Worm (Caenorhabditis elegans) whole organism, L1 larva: ENCODE data around the gene ark-1.

Experiments
- C04F5.9 ChIP-seq: sonication (generic microtip); optimal IDR thresholded peaks from 2 replicates; lab custom pipeline; 2016; ENCODE audit warnings: missing genetic modification characterization, missing compliant biosample characterization
- C16A3.4 ChIP-seq: fragments of 150-350 bp; optimal IDR thresholded peaks from 2 replicates; lab custom pipeline; 2014; ENCODE audit warnings: missing biosample characterization, missing genetic modification characterization
- C34B4.2 ChIP-seq: sonication (generic microtip); optimal IDR thresholded peaks from 2 replicates; lab custom pipeline; 2017; ENCODE audit warnings: mild to moderate bottlenecking, missing genetic modification characterization, missing compliant biosample characterization
- F16B12.6 ChIP-seq: fragments of 150-350 bp; optimal IDR thresholded peaks from 2 replicates; lab custom pipeline; 2014; ENCODE audit warnings: missing biosample characterization, missing genetic modification characterization
- Y116A8C.19 ChIP-seq: sonication (generic microtip); optimal IDR thresholded peaks from 2 replicates; lab custom pipeline; 2016; ENCODE audit warnings: missing compliant biosample characterization, missing genetic modification characterization, borderline replicate concordance
- alr-1 ChIP-seq: fragments of 200-800 bp; sonication (Bioruptor generic); optimal IDR thresholded peaks from 2 replicates; lab custom pipeline; 2018; ENCODE audit warnings: borderline replicate concordance, mild to moderate bottlenecking, missing genetic modification characterization, missing compliant biosample characterization
- aly-2 ChIP-seq: fragments of 150-350 bp; optimal IDR thresholded peaks from 2 replicates; lab custom pipeline; 2014; ENCODE audit warnings: missing biosample characterization, missing genetic modification characterization
- ama-1 ChIP-seq: fragments of 150-350 bp; optimal IDR thresholded peaks from 2 replicates; lab custom pipeline; 2014
- ceh-63 ChIP-seq: fragments of 200-800 bp; sonication (Bioruptor generic); optimal IDR thresholded peaks from 2 replicates; lab custom pipeline; 2018; ENCODE audit warnings: mild to moderate bottlenecking, missing genetic modification characterization, missing compliant biosample characterization
- ceh-82 ChIP-seq, 3 experiments: fragments of 150-350 bp in 1 of 3; sonication (generic microtip) in 2 of 3; optimal IDR thresholded peaks; 2 replicates each; lab custom pipeline; 2014 to 2017; ENCODE audit warnings: missing biosample characterization in 3 of 3, missing genetic modification characterization in 3 of 3
- ceh-88 ChIP-seq: fragments of 200-800 bp; sonication (Bioruptor generic); IDR thresholded peaks from 2 replicates; pipeline ENCODE4 v1.3.6; 2022; ENCODE audit warnings: missing genetic modification characterization, missing compliant biosample characterization
- ceh-90 ChIP-seq: sonication (generic microtip); optimal IDR thresholded peaks from 2 replicates; lab custom pipeline; 2016; ENCODE audit warnings: missing genetic modification characterization, missing compliant biosample characterization
- dsc-1 ChIP-seq: sonication (generic microtip); optimal IDR thresholded peaks from 2 replicates; lab custom pipeline; 2016; ENCODE audit warnings: mild to moderate bottlenecking, missing genetic modification characterization, missing compliant biosample characterization
- efl-1 ChIP-seq, 4 experiments: fragments of 150-350 bp; optimal IDR thresholded peaks in 3 of 4; peaks in 1 of 4; 1 replicate in 1 of 4; 2 replicates in 3 of 4; lab custom pipeline; 2014; ENCODE audit warnings: missing biosample characterization in 2 of 4, missing genetic modification characterization in 2 of 4, missing genetic modification reagents in 2 of 4
- egl-27 ChIP-seq, 2 experiments: fragments of 150-350 bp in 1 of 2; sonication (generic microtip); optimal IDR thresholded peaks; 3 replicates each; lab custom pipeline; 2017 to 2018; ENCODE audit warnings: missing biosample characterization in 2 of 2, missing genetic modification characterization in 2 of 2, missing genetic modification reagents in 2 of 2
- elt-2 ChIP-seq: sonication (generic microtip); optimal IDR thresholded peaks from 2 replicates; lab custom pipeline; 2016; ENCODE audit warnings: missing genetic modification characterization, mild to moderate bottlenecking, inconsistent platforms, missing compliant biosample characterization, missing genetic modification reagents
- elt-3 ChIP-seq, 6 experiments: fragments of 150-350 bp in 1 of 6; sonication (generic microtip); optimal IDR thresholded peaks; 2 replicates each; lab custom pipeline; 2017 to 2018; ENCODE audit warnings: missing biosample characterization in 6 of 6, missing genetic modification characterization in 6 of 6, inconsistent platforms in 1 of 6
- fkh-4 ChIP-seq: sonication (generic microtip); optimal IDR thresholded peaks from 2 replicates; lab custom pipeline; 2016; ENCODE audit warnings: missing compliant biosample characterization, missing genetic modification characterization, borderline replicate concordance
- fkh-8 ChIP-seq: sonication (generic microtip); optimal IDR thresholded peaks from 2 replicates; lab custom pipeline; 2016; ENCODE audit warnings: mild to moderate bottlenecking, missing genetic modification characterization, missing compliant biosample characterization
- fos-1 ChIP-seq: fragments of 150-350 bp; optimal IDR thresholded peaks from 2 replicates; lab custom pipeline; 2014; ENCODE audit warnings: missing biosample characterization, missing genetic modification characterization
- grh-1 ChIP-seq: fragments of 200-800 bp; sonication (Bioruptor generic); IDR thresholded peaks from 2 replicates; pipeline ENCODE4 v1.3.6; 2022; ENCODE audit warnings: missing genetic modification reagents, missing genetic modification characterization, missing compliant biosample characterization
- hlh-17 ChIP-seq: fragments of 200-800 bp; sonication (Bioruptor generic); optimal IDR thresholded peaks from 2 replicates; lab custom pipeline; 2018; ENCODE audit warnings: missing genetic modification characterization, mild to moderate bottlenecking, missing compliant biosample characterization, moderate library complexity, borderline replicate concordance
- hpl-2 ChIP-seq: fragments of 150-350 bp; optimal IDR thresholded peaks from 2 replicates; lab custom pipeline; 2014; ENCODE audit warnings: missing biosample characterization, missing genetic modification reagents, missing genetic modification characterization
- irx-1 ChIP-seq: sonication (generic microtip); optimal IDR thresholded peaks from 2 replicates; lab custom pipeline; 2016; ENCODE audit warnings: missing genetic modification characterization, missing compliant biosample characterization
- isw-1 ChIP-seq: fragments of 200-800 bp; sonication (Bioruptor generic); IDR thresholded peaks from 2 replicates; pipeline ENCODE4 v1.3.6; 2022; ENCODE audit warnings: missing genetic modification characterization, missing compliant biosample characterization
- jun-1 ChIP-seq: fragments of 150-350 bp; optimal IDR thresholded peaks from 2 replicates; lab custom pipeline; 2014; ENCODE audit warnings: missing biosample characterization, missing genetic modification reagents, missing genetic modification characterization
- lin-13 ChIP-seq: fragments of 150-350 bp; optimal IDR thresholded peaks from 2 replicates; lab custom pipeline; 2014; ENCODE audit warnings: missing biosample characterization, missing genetic modification reagents, missing genetic modification characterization
- lin-14 ChIP-seq: fragments of 200-800 bp; sonication (Bioruptor generic); optimal IDR thresholded peaks from 2 replicates; lab custom pipeline; 2018; ENCODE audit warnings: mild to moderate bottlenecking, missing genetic modification characterization, moderate library complexity, missing compliant biosample characterization
- lin-35 ChIP-seq, 2 experiments: fragments of 150-350 bp; optimal IDR thresholded peaks; 2 replicates each; lab custom pipeline; 2014; ENCODE audit warnings: missing biosample characterization in 2 of 2, missing genetic modification characterization in 2 of 2, missing genetic modification reagents in 2 of 2
- lin-39 ChIP-seq: fragments of 150-350 bp; optimal IDR thresholded peaks from 2 replicates; lab custom pipeline; 2014; ENCODE audit warnings: missing biosample characterization, missing genetic modification reagents, missing genetic modification characterization
- mdl-1 ChIP-seq, 2 experiments: fragments of 150-350 bp; optimal IDR thresholded peaks; 2 replicates each; lab custom pipeline; 2014 to 2017; ENCODE audit warnings: missing biosample characterization in 2 of 2, missing genetic modification characterization in 2 of 2, inconsistent platforms in 1 of 2
- mef-2 ChIP-seq: fragments of 150-350 bp; optimal IDR thresholded peaks from 2 replicates; lab custom pipeline; 2014; ENCODE audit warnings: missing biosample characterization, missing genetic modification characterization
- mep-1 ChIP-seq: fragments of 150-350 bp; optimal IDR thresholded peaks from 2 replicates; lab custom pipeline; 2014; ENCODE audit warnings: missing biosample characterization, missing genetic modification characterization
- nhr-237 ChIP-seq: fragments of 150-350 bp; optimal IDR thresholded peaks from 2 replicates; lab custom pipeline; 2014; ENCODE audit warnings: missing biosample characterization, missing genetic modification characterization
- nhr-76 ChIP-seq: sonication (generic microtip); optimal IDR thresholded peaks from 2 replicates; lab custom pipeline; 2017; ENCODE audit warnings: missing biosample characterization, missing genetic modification characterization
- nhr-85 ChIP-seq: sonication (generic microtip); peaks from one replicate; lab custom pipeline; 2016; ENCODE audit warnings: missing genetic modification characterization, inconsistent platforms, missing compliant biosample characterization
- nhr-90 ChIP-seq: sonication (generic microtip); optimal IDR thresholded peaks from 2 replicates; lab custom pipeline; 2016; ENCODE audit warnings: mild to moderate bottlenecking, missing genetic modification characterization, missing compliant biosample characterization; ENCODE audit not compliant: poor library complexity
- pag-3 ChIP-seq: sonication (generic microtip); optimal IDR thresholded peaks from 2 replicates; lab custom pipeline; 2017; ENCODE audit warnings: missing genetic modification characterization, mild to moderate bottlenecking, missing compliant biosample characterization, antibody characterized with exemption, borderline replicate concordance; ENCODE audit not compliant: insufficient read depth
- rnt-1 ChIP-seq: sonication (generic microtip); optimal IDR thresholded peaks from 2 replicates; lab custom pipeline; 2016; ENCODE audit warnings: mild to moderate bottlenecking, missing genetic modification characterization, moderate library complexity, missing compliant biosample characterization
- snpc-4 ChIP-seq: fragments of 150-350 bp; optimal IDR thresholded peaks from 2 replicates; lab custom pipeline; 2014; ENCODE audit warnings: missing biosample characterization, missing genetic modification characterization
- snu-23 ChIP-seq: sonication (generic microtip); optimal IDR thresholded peaks from 2 replicates; lab custom pipeline; 2016; ENCODE audit warnings: missing genetic modification characterization, missing compliant biosample characterization
- sox-4 ChIP-seq: sonication (generic microtip); optimal IDR thresholded peaks from 2 replicates; lab custom pipeline; 2016; ENCODE audit warnings: missing genetic modification characterization, missing compliant biosample characterization
- tbx-2 ChIP-seq: sonication (generic microtip); optimal IDR thresholded peaks from 2 replicates; lab custom pipeline; 2016; ENCODE audit warnings: missing genetic modification characterization, missing compliant biosample characterization
- tlp-1 ChIP-seq: fragments of 150-350 bp; optimal IDR thresholded peaks from 2 replicates; lab custom pipeline; 2014; ENCODE audit warnings: missing biosample characterization, missing genetic modification characterization
- unc-130 ChIP-seq: fragments of 150-350 bp; optimal IDR thresholded peaks from 2 replicates; lab custom pipeline; 2017; ENCODE audit warnings: missing biosample characterization, missing genetic modification characterization, inconsistent platforms
- vab-15 ChIP-seq: sonication (generic microtip); optimal IDR thresholded peaks from 2 replicates; lab custom pipeline; 2017; ENCODE audit warnings: missing genotype, mild to moderate bottlenecking, missing genetic modification characterization, missing compliant biosample characterization
- xbp-1 ChIP-seq: sonication (generic microtip); optimal IDR thresholded peaks from 2 replicates; lab custom pipeline; 2016; ENCODE audit warnings: missing genetic modification characterization, missing compliant biosample characterization

ark-1 gene

ce11 chrIV:12590373-12590772 lies 40.4 kb downstream of the ark-1 start, which contains the start of gene cul-6:
cul-6 (minus strand) TSS chrIV:12590451.
- no peak for TF ChIP-seq xbp-1
- TF ChIP-seq efl-1 (optimal IDR thresholded peaks at IDR 0.05; lab: Kevin White, UChicago) = no peak
- TF ChIP-seq efl-1 (GFP tag; optimal IDR thresholded peaks at IDR 0.05 in 1 of 2; lab: Kevin White, UChicago) = peak in 1 of 2 experiments; percentile 74
- TF ChIP-seq, all 84 proteins: peak for 1

ce11 chrIV:12585966-12586365 lies 44.9 kb downstream of the ark-1 start, which contains the start of gene K08E7.8:
K08E7.8 (minus strand) TSS chrIV:12586066.
- TF ChIP-seq mep-1 (tag; lab: Kevin White, UChicago) (no peak), rnt-1 (tag; lab: Kevin White, UChicago) (no peak), snu-23 (GFP tag; lab: Kevin White, UChicago) (no peak), mef-2 (tag; lab: Kevin White, UChicago) (no peak), alr-1 (tag; lab: Kevin White, UChicago) (no peak), nhr-237 (tag; lab: Kevin White, UChicago) (no peak), dsc-1 (tag; lab: Kevin White, UChicago) (no peak), lin-39 (no peak), snpc-4 (tag; lab: Kevin White, UChicago) (no peak), ceh-82 (tag; optimal IDR thresholded peaks at IDR 0.05; lab: Kevin White, UChicago) (no peak)
- TF ChIP-seq, all 84 proteins: peak for 0

- TF ChIP-seq C16A3.4 (tag; lab: Kevin White, UChicago) (no peak), vab-15 (tag; lab: Kevin White, UChicago) (no peak), fkh-8 (tag; lab: Kevin White, UChicago) (peak; percentile 65), tlp-1 (tag; lab: Kevin White, UChicago) (no peak), sox-4 (tag; lab: Kevin White, UChicago) (no peak), lin-13 (GFP tag; lab: Kevin White, UChicago) (no peak), hlh-17 (GFP tag; lab: Kevin White, UChicago) (no peak), ceh-90 (tag; lab: Kevin White, UChicago) (no peak), elt-3 (tag; optimal IDR thresholded peaks at IDR 0.05; lab: Kevin White, UChicago) (no peak), pag-3 (tag; lab: Kevin White, UChicago) (no peak), irx-1 (tag; lab: Kevin White, UChicago) (no peak), nhr-237 (tag; lab: Kevin White, UChicago) (no peak), Y116A8C.19 (tag; lab: Kevin White, UChicago) (no peak), mep-1 (tag; lab: Kevin White, UChicago) (peak; percentile 34), C04F5.9 (tag; lab: Kevin White, UChicago) (no peak), lin-14 (GFP tag; lab: Kevin White, UChicago) (peak; percentile 91), rnt-1 (tag; lab: Kevin White, UChicago) (no peak), ceh-88 (no peak), nhr-85 (tag; lab: Kevin White, UChicago) (no peak), aly-2 (tag; lab: Kevin White, UChicago) (no peak), isw-1 (GFP tag; lab: Robert Waterston, UW) (peak; percentile 26), elt-2 (no peak), fkh-4 (no peak), fos-1 (tag; lab: Kevin White, UChicago) (no peak), mdl-1 (tag; optimal IDR thresholded peaks at IDR 0.05; lab: Kevin White, UChicago) (no peak), tbx-2 (tag; lab: Kevin White, UChicago) (no peak), C34B4.2 (tag; lab: Kevin White, UChicago) (no peak), egl-27 (tag; optimal IDR thresholded peaks at IDR 0.05; lab: Kevin White, UChicago) (no peak), F16B12.6 (tag; lab: Kevin White, UChicago) (no peak), hpl-2 (no peak), alr-1 (tag; lab: Kevin White, UChicago) (no peak), snpc-4 (tag; lab: Kevin White, UChicago) (no peak), ama-1 (lab: Kevin White, UChicago) (no peak), lin-35 (GFP tag; optimal IDR thresholded peaks at IDR 0.05; lab: Kevin White, UChicago) (peak in 1 of 2 experiments; percentile 33), xbp-1 (no peak), grh-1 (GFP tag; lab: Robert Waterston, UW) (no peak), nhr-76 (no peak), nhr-90 (tag; lab: Kevin White, UChicago) (no peak), ceh-63 (GFP tag; lab: Kevin White, UChicago) (no peak), unc-130 (tag; lab: Kevin White, UChicago) (no peak), dsc-1 (tag; lab: Kevin White, UChicago) (no peak), jun-1 (tag; lab: Kevin White, UChicago) (no peak), mef-2 (tag; lab: Kevin White, UChicago) (no peak)
Measured at ce11 chrIV:12584146-12584545, 46.7 kb downstream of the ark-1 start.
